Worm (Caenorhabditis elegans): ENCODE data around the gene Y39A3A.4.

DNA sequence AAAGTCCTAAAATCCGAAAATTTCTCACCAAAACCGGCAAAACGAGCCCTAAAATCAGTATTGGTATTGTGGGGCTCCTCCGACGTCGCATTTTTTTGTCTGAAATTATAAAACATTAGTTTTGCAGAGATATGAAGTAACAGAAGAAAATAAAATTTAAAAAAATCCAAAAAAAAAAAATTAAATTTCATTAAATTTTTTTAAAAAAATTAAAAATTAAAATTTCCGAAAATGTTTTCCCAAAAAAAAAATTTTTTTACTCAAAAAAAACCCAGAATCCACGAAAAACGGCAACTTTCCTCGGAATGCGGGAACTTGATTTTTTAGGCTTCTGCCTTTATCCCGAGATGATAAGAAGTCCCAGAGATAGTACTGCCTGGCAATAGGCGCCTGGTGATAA, 28.5 kb downstream of the Y39A3A.4 start, which contains the start of gene dpy-1:
- TF ChIP-seq nhr-6 (tag; optimal IDR thresholded peaks at IDR 0.05) (no peak), nhr-12 (tag; optimal IDR thresholded peaks at IDR 0.05) (no peak), egl-27 (tag; optimal IDR thresholded peaks at IDR 0.05) (no peak), ztf-11 (tag; optimal IDR thresholded peaks at IDR 0.05) (no peak), lin-13 (GFP tag; optimal IDR thresholded peaks at IDR 0.05) (no peak), lin-39 (tag; optimal IDR thresholded peaks at IDR 0.05) (no peak), nhr-21 (tag; optimal IDR thresholded peaks at IDR 0.05) (no peak), aly-2 (tag; optimal IDR thresholded peaks at IDR 0.05) (no peak), sem-4 (tag; optimal IDR thresholded peaks at IDR 0.05) (no peak), ama-1 (optimal IDR thresholded peaks at IDR 0.05) (no peak), mdl-1 (tag; optimal IDR thresholded peaks at IDR 0.05) (no peak)

Data from whole organism, L2 larva.